Worm (Caenorhabditis elegans): ENCODE data around the gene cdk-11.2.

The cdk-11.2 gene

ce11 chrX:10391174-10391573 is 28.4 kb downstream of the cdk-11.2 start (continued):
- TF ChIP-seq ZK337.2 (GFP tag; IDR thresholded peaks at IDR 0.05), result no peak
- TF ChIP-seq skn-1 (tag; optimal IDR thresholded peaks at IDR 0.05), result no peak
- no peak for TF ChIP-seq saeg-2 (GFP tag; IDR thresholded peaks at IDR 0.05)
- TF ChIP-seq hmg-1.1 (GFP tag; IDR thresholded peaks at IDR 0.05), result 0 out of 2 replicates have a peak, but pooled peaks have one; percentile 16
- no peak for TF ChIP-seq unc-39 (tag; optimal IDR thresholded peaks at IDR 0.05)
- TF ChIP-seq php-3 (GFP tag; IDR thresholded peaks at IDR 0.05), result no peak
- TF ChIP-seq nhr-25 (tag; optimal IDR thresholded peaks at IDR 0.05; ENCODE audit: borderline replicate concordance, insufficient read depth), result peak; percentile 75
- TF ChIP-seq vab-7 (GFP tag; IDR thresholded peaks at IDR 0.05), result no peak
- TF ChIP-seq daf-19 (GFP tag; conservative IDR thresholded peaks at IDR 0.05), result no peak
- TF ChIP-seq ama-1 (optimal IDR thresholded peaks at IDR 0.05), result no peak
- no peak for TF ChIP-seq nhr-102 (tag; optimal IDR thresholded peaks at IDR 0.05)
- no peak for TF ChIP-seq ceh-28 (tag; optimal IDR thresholded peaks at IDR 0.05)
- TF ChIP-seq lin-38 (GFP tag; IDR thresholded peaks at IDR 0.05), result peak; percentile 92
- peak; percentile 29; the same call in 1 of the 2 replicates for TF ChIP-seq dmd-6 (GFP tag; IDR thresholded peaks at IDR 0.05)
- no peak for TF ChIP-seq lin-1 (GFP tag; IDR thresholded peaks at IDR 0.05)
- TF ChIP-seq lim-7 (GFP tag; IDR thresholded peaks at IDR 0.05), result no peak
- TF ChIP-seq lin-39 (tag; optimal IDR thresholded peaks at IDR 0.05), result no peak
- TF ChIP-seq nhr-237 (tag; optimal IDR thresholded peaks at IDR 0.05), result no peak
- no peak for TF ChIP-seq nhr-10 (tag; optimal IDR thresholded peaks at IDR 0.05)
- peak; percentile 13 for TF ChIP-seq nhr-77 (tag; optimal IDR thresholded peaks at IDR 0.05)
- no peak for TF ChIP-seq nhr-48 (tag; optimal IDR thresholded peaks at IDR 0.05)
- no peak for TF ChIP-seq nhr-111 (GFP tag; optimal IDR thresholded peaks at IDR 0.05)
- peak; percentile 80 for TF ChIP-seq dve-1 (tag; optimal IDR thresholded peaks at IDR 0.05; ENCODE audit: insufficient read depth)
- TF ChIP-seq zip-2 (tag; optimal IDR thresholded peaks at IDR 0.05), result no peak
- TF ChIP-seq Y105C5A.15 (GFP tag; IDR thresholded peaks at IDR 0.05), result no peak
- TF ChIP-seq nhr-28 (tag; optimal IDR thresholded peaks at IDR 0.05), result peak; percentile 63
- no peak for TF ChIP-seq ceh-82 (tag; optimal IDR thresholded peaks at IDR 0.05)
- TF ChIP-seq mxl-3 (GFP tag; optimal IDR thresholded peaks at IDR 0.05), result peak; percentile 76
- TF ChIP-seq ceh-32 (tag; optimal IDR thresholded peaks at IDR 0.05; ENCODE audit: poor library complexity), result no peak
- no peak for TF ChIP-seq nhr-41 (GFP tag; IDR thresholded peaks at IDR 0.05)
- TF ChIP-seq lsy-2 (tag; optimal IDR thresholded peaks at IDR 0.05), result no peak
- no peak for TF ChIP-seq nhr-42 (GFP tag; IDR thresholded peaks at IDR 0.05)
- TF ChIP-seq ztf-11 (tag; optimal IDR thresholded peaks at IDR 0.05), result no peak
- TF ChIP-seq dpl-1 (GFP tag; optimal IDR thresholded peaks at IDR 0.05), result peak; percentile 47
- TF ChIP-seq F44E2.7 (GFP tag; IDR thresholded peaks at IDR 0.05), result no peak
- TF ChIP-seq jun-1 (tag; optimal IDR thresholded peaks at IDR 0.05), result no peak
- no peak for TF ChIP-seq daf-12 (tag; optimal IDR thresholded peaks at IDR 0.05)
- no peak for TF ChIP-seq F26F4.8 (GFP tag; conservative IDR thresholded peaks at IDR 0.05)
- no peak for TF ChIP-seq lin-29 (GFP tag; IDR thresholded peaks at IDR 0.05)
- no peak for TF ChIP-seq snpc-4 (tag; optimal IDR thresholded peaks at IDR 0.05)
- TF ChIP-seq ZK546.5 (tag; optimal IDR thresholded peaks at IDR 0.05), result no peak
- no peak for TF ChIP-seq tra-1 (GFP tag; IDR thresholded peaks at IDR 0.05)

DNA sequence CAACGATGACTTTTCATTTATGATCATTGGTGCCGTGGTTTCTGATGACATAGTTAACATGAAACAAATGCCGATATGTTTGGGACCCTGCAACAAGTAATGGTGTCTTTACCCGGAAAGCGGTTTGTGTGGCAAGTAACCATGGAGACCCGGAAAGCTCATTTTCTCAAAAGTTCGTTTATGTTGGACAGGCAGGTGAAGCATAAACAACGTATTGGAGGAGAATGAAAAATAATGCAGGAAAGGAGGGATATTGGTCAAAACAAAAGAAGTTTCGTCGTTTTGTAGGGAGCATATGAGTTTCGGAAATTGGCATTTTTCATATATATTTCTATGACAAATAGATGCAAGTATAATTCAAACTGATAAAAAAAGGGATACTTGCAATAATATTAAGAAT is 33.2 kb downstream of the cdk-11.2 start, which contains the start of gene dyf-6:
Gene dyf-6 (minus strand): TSS at position 101 of the 400 bp plus-strand sequence.
- TF ChIP-seq dmd-9 (GFP tag; IDR thresholded peaks at IDR 0.05) (no peak), egl-43 (GFP tag; IDR thresholded peaks at IDR 0.05) (no peak), aha-1 (tag) (peak; percentile 86)

Data from whole organism, L4 larva.